Worm (Caenorhabditis elegans): ENCODE data around the gene elo-7.

DNA sequence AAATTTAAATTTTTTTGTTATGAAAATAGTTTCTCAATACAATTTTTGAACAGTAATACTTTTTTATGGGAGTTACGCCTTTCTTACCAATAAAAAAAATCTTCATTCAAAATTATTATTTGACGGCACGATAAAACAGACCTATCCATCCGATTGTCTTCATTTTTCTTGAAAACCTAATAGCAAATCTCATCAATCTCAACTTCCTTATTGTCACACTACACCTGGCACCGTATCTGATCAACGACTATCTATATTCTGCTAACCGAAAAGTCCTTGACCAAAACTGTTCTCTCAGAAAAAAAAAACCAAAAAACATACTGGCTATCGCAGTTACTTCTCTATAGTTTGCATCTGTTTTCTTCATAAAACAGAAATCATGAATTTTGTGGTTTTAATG is 6.4 kb downstream of the elo-7 start:
- no peak for TF ChIP-seq lsy-2 (tag; optimal IDR thresholded peaks at IDR 0.05)
- TF ChIP-seq elt-3 (tag; optimal IDR thresholded peaks at IDR 0.05) = no peak
- no peak for TF ChIP-seq ztf-11 (tag; optimal IDR thresholded peaks at IDR 0.05)
- no peak for TF ChIP-seq unc-62 (GFP tag; optimal IDR thresholded peaks at IDR 0.05)
- no peak for TF ChIP-seq pha-4 (tag; optimal IDR thresholded peaks at IDR 0.05)
- no peak for TF ChIP-seq nhr-12 (tag; optimal IDR thresholded peaks at IDR 0.05)
- TF ChIP-seq mab-5 (tag; optimal IDR thresholded peaks at IDR 0.05) = no peak
- no peak for TF ChIP-seq elt-1 (tag; optimal IDR thresholded peaks at IDR 0.05; ENCODE audit: borderline replicate concordance, insufficient read depth)
- TF ChIP-seq sem-2 (GFP tag; optimal IDR thresholded peaks at IDR 0.05) = no peak
- TF ChIP-seq nhr-28 (tag; optimal IDR thresholded peaks at IDR 0.05) = no peak
- no peak for TF ChIP-seq mep-1 (tag; optimal IDR thresholded peaks at IDR 0.05)
- TF ChIP-seq lin-13 (tag; optimal IDR thresholded peaks at IDR 0.05) = no peak

Data from whole organism, mixed stage, embryonic.